Fruit fly (Drosophila melanogaster): Measurements from ENCODE around the gene CG15525.

DNA sequence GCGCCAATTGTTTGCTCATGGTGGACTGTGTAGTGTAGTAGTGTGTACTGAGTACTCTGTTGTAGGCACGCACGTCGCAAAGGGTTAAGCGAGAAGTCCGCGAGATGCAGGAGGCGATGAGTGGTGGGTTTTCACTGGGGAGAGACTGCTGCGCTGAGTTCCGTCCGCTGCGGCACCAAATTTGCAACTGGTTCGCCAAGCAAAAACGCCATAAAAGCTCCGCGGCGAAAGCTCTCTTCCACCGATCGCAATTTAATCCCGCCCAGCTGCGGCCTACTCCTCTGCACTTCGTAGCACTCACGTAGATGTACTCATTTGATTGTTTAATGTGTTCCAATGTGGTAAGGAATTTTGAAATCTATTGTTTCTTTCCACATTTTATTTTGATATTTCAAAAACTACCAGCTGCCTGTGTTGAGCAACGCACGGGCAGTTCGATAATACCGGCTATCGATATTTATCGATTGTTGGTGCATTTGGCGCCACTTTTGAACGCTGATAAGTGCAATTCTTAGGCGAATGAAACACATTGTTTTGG, 17.6 kb upstream of the CG15525 start, which contains the start of gene CG7920:
- no peak for TF ChIP-seq usp (GFP tag; optimal IDR thresholded peaks at IDR 0.05)
- no peak for TF ChIP-seq psq (optimal IDR thresholded peaks at IDR 0.05)
- TF ChIP-seq pan (optimal IDR thresholded peaks at IDR 0.05): no peak
- no peak for TF ChIP-seq EcR (GFP tag; optimal IDR thresholded peaks at IDR 0.05)
